Worm (Caenorhabditis elegans) whole organism, midembryonic: Measurements from ENCODE around the gene gcy-12.

Experiments
- T22C8.4 ChIP-seq: fragments of 200-800 bp; sonication (Bioruptor generic); IDR thresholded peaks from 2 replicates; pipeline ENCODE4 v1.3.6; 2022; ENCODE audit warnings: missing genetic modification characterization, missing compliant biosample characterization
- flt-1 ChIP-seq: fragments of 200-800 bp; sonication (Bioruptor generic); IDR thresholded peaks from 2 replicates; pipeline ENCODE4 v1.3.6; 2022; ENCODE audit warnings: missing genetic modification characterization, missing compliant biosample characterization
- klf-2 ChIP-seq: fragments of 200-800 bp; sonication (Bioruptor generic); conservative IDR thresholded peaks from 2 replicates; pipeline ENCODE4 v1.3.6; 2022; ENCODE audit warnings: missing genetic modification reagents, missing genetic modification characterization, missing compliant biosample characterization
- ztf-23 ChIP-seq: fragments of 200-800 bp; sonication (Bioruptor generic); IDR thresholded peaks from 2 replicates; pipeline ENCODE4 v1.3.6; 2022; ENCODE audit warnings: missing genetic modification reagents, missing genetic modification characterization, missing compliant biosample characterization

DNA sequence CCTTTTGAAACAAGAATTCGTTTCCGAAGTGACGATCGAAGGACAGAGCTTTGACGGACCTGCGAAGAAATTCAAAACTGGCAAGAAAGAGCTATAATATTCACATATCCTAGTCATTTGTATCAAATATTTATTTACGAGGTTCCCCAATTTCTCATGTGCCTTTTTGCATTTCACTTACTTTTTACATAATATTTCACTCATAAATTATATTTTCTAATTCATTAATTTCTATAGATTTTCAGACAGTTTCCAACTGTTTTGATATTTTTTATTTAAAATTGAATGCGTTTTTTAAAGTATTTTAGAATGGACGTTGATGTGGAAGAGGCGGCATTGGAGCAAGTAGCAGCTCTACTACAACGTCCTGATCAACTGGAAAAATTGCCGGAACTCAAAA, 47.4 kb downstream of the gcy-12 start, which contains the start of gene sec-6:
- no peak for TF ChIP-seq ztf-23 (GFP tag; lab: Robert Waterston, UW)
- TF ChIP-seq flt-1 (GFP tag; lab: Robert Waterston, UW) = no peak
- TF ChIP-seq T22C8.4 (GFP tag; lab: Robert Waterston, UW) = no peak
- TF ChIP-seq klf-2 (GFP tag; lab: Robert Waterston, UW) = no peak
